Fruit fly (Drosophila melanogaster) whole organism, embryonic: ENCODE results near the gene cue.

Source experiments
- Atf3 ChIP-seq: fragments of 200-800 bp; sonication (Bioruptor generic); optimal IDR thresholded peaks from 3 replicates; lab custom pipeline; 2016; ENCODE audit warnings: missing biosample characterization, missing genetic modification characterization
- Atf6 ChIP-seq: fragments of 200-800 bp; sonication (Bioruptor generic); IDR thresholded peaks from 2 replicates; pipeline ENCODE4 v1.3.6; 2022; ENCODE audit warnings: missing biosample characterization, missing genetic modification characterization
- CG10366 ChIP-seq: fragments of 200-800 bp; sonication (Bioruptor generic); IDR thresholded peaks from 2 replicates; pipeline ENCODE4 v1.3.6; 2022; ENCODE audit warnings: missing biosample characterization, missing genetic modification characterization
- CG10565 ChIP-seq: fragments of 200-800 bp; sonication (Bioruptor generic); optimal IDR thresholded peaks from 3 replicates; lab custom pipeline; 2016; ENCODE audit warnings: missing biosample characterization, mild to moderate bottlenecking, missing genetic modification characterization
- CG11504 ChIP-seq: fragments of 200-800 bp; sonication (Bioruptor generic); optimal IDR thresholded peaks from 3 replicates; lab custom pipeline; 2019; ENCODE audit warnings: missing biosample characterization, mild to moderate bottlenecking, missing genetic modification characterization, moderate library complexity
- CG12299 ChIP-seq: fragments of 200-800 bp; sonication (Bioruptor generic); optimal IDR thresholded peaks from 2 replicates; lab custom pipeline; 2018; ENCODE audit warnings: missing biosample characterization, mild to moderate bottlenecking, missing genetic modification characterization
- CG13123 ChIP-seq: fragments of 200-800 bp; sonication (Bioruptor generic); optimal IDR thresholded peaks from 2 replicates; lab custom pipeline; 2016; ENCODE audit warnings: missing biosample characterization, missing genetic modification characterization
- CG13287 ChIP-seq: fragments of 200-800 bp; sonication (Bioruptor generic); IDR thresholded peaks from 2 replicates; pipeline ENCODE4 v1.3.6; 2022; ENCODE audit warnings: missing biosample characterization, missing genetic modification characterization; ENCODE audit not compliant: partially characterized antibody
- CG13424 ChIP-seq: fragments of 200-800 bp; sonication (Bioruptor generic); optimal IDR thresholded peaks from 2 replicates; lab custom pipeline; 2019; ENCODE audit warnings: missing biosample characterization, mild to moderate bottlenecking, missing genetic modification characterization, moderate library complexity
- CG2116 ChIP-seq: fragments of 200-800 bp; sonication (Bioruptor generic); optimal IDR thresholded peaks from 3 replicates; lab custom pipeline; 2018; ENCODE audit warnings: missing biosample characterization, mild to moderate bottlenecking, missing genetic modification characterization
- CG2875 ChIP-seq: fragments of 200-800 bp; sonication (Bioruptor generic); optimal IDR thresholded peaks from 2 replicates; lab custom pipeline; 2017; ENCODE audit warnings: missing biosample characterization, mild to moderate bottlenecking, missing genetic modification characterization, missing genetic modification reagents
- CG31388 ChIP-seq: fragments of 200-800 bp; sonication (Bioruptor generic); optimal IDR thresholded peaks from 2 replicates; lab custom pipeline; 2016; ENCODE audit warnings: missing biosample characterization, missing genetic modification characterization
- CG32767 ChIP-seq: fragments of 200-800 bp; sonication (Bioruptor generic); IDR thresholded peaks from 2 replicates; pipeline ENCODE4 v1.3.6; 2022; ENCODE audit warnings: missing biosample characterization, missing genetic modification characterization
- CG3407 ChIP-seq: fragments of 200-800 bp; sonication (Bioruptor generic); optimal IDR thresholded peaks from 2 replicates; lab custom pipeline; 2018; ENCODE audit warnings: missing biosample characterization, mild to moderate bottlenecking, missing genetic modification characterization
- CG42726 ChIP-seq: fragments of 200-800 bp; sonication (Bioruptor generic); IDR thresholded peaks from 2 replicates; pipeline ENCODE4 v1.3.6; 2022; ENCODE audit warnings: missing biosample characterization, missing genetic modification characterization; ENCODE audit not compliant: partially characterized antibody
- CG4617 ChIP-seq: fragments of 200-800 bp; sonication (Bioruptor generic); optimal IDR thresholded peaks from 3 replicates; lab custom pipeline; 2016; ENCODE audit warnings: missing biosample characterization, missing genetic modification characterization, borderline replicate concordance
- CG4730 ChIP-seq: fragments of 200-800 bp; sonication (Bioruptor generic); IDR thresholded peaks from 2 replicates; pipeline ENCODE4 v1.3.6; 2022; ENCODE audit warnings: missing biosample characterization, missing genetic modification characterization
- CG5953 ChIP-seq: fragments of 200-800 bp; sonication (Bioruptor generic); IDR thresholded peaks from 2 replicates; pipeline ENCODE4 v1.3.6; 2022; ENCODE audit warnings: missing biosample characterization, missing genetic modification characterization
- CG7357 ChIP-seq: fragments of 200-800 bp; sonication (Bioruptor generic); IDR thresholded peaks from 3 replicates; pipeline ENCODE4 v1.3.6; 2022; ENCODE audit warnings: missing biosample characterization, missing genetic modification characterization
- CG7963 ChIP-seq: fragments of 200-800 bp; sonication (Bioruptor generic); IDR thresholded peaks from 3 replicates; pipeline ENCODE4 v1.3.6; 2022; ENCODE audit warnings: missing biosample characterization, missing genetic modification characterization; ENCODE audit not compliant: partially characterized antibody
- CG9437 ChIP-seq: fragments of 200-800 bp; sonication (Bioruptor generic); optimal IDR thresholded peaks from 2 replicates; lab custom pipeline; 2018; ENCODE audit warnings: missing biosample characterization, mild to moderate bottlenecking, missing genetic modification characterization
- CG9797 ChIP-seq: fragments of 200-800 bp; sonication (Bioruptor generic); optimal IDR thresholded peaks from 3 replicates; lab custom pipeline; 2018; ENCODE audit warnings: missing biosample characterization, mild to moderate bottlenecking, missing genetic modification characterization
- CG9876 ChIP-seq: fragments of 200-800 bp; sonication (Bioruptor generic); optimal IDR thresholded peaks from 2 replicates; lab custom pipeline; 2016; ENCODE audit warnings: missing biosample characterization, missing genetic modification characterization
- CoRest ChIP-seq: fragments of 200-800 bp; sonication (Bioruptor generic); optimal IDR thresholded peaks from 3 replicates; lab custom pipeline; 2018; ENCODE audit warnings: missing biosample characterization, mild to moderate bottlenecking, missing genetic modification characterization, moderate library complexity
- Dref ChIP-seq: fragments of 200-800 bp; sonication (Bioruptor generic); IDR thresholded peaks from 2 replicates; pipeline ENCODE4 v1.3.6; 2022; ENCODE audit warnings: missing biosample characterization, missing genetic modification characterization
- Drgx ChIP-seq: fragments of 200-800 bp; sonication (Bioruptor generic); IDR thresholded peaks from 2 replicates; pipeline ENCODE4 v1.3.6; 2022; ENCODE audit warnings: missing biosample characterization, missing genetic modification characterization
- Lhr ChIP-seq: fragments of 200-800 bp; sonication (Bioruptor generic); optimal IDR thresholded peaks from 3 replicates; lab custom pipeline; 2017; ENCODE audit warnings: mild to moderate bottlenecking, missing biosample characterization, missing genetic modification reagents, missing genetic modification characterization
- Mad ChIP-seq: fragments of 200-800 bp; sonication (Bioruptor generic); optimal IDR thresholded peaks from 2 replicates; lab custom pipeline; 2016; ENCODE audit warnings: missing biosample characterization, missing genetic modification characterization
- Optix ChIP-seq: fragments of 200-800 bp; sonication (Bioruptor generic); IDR thresholded peaks from 3 replicates; pipeline ENCODE4 v1.3.6; 2022; ENCODE audit warnings: missing biosample characterization, missing genetic modification characterization
- Poxn ChIP-seq: fragments of 200-800 bp; sonication (Bioruptor generic); IDR thresholded peaks from 2 replicates; pipeline ENCODE4 v1.3.6; 2022; ENCODE audit warnings: missing biosample characterization, missing genetic modification characterization
- ato ChIP-seq: fragments of 200-800 bp; sonication (Bioruptor generic); IDR thresholded peaks from 2 replicates; pipeline ENCODE4 v1.3.6; 2022; ENCODE audit warnings: missing biosample characterization, missing genetic modification characterization; ENCODE audit not compliant: partially characterized antibody
- bowl ChIP-seq: fragments of 200-800 bp; sonication (Bioruptor generic); IDR thresholded peaks from 2 replicates; pipeline ENCODE4 v1.3.6; 2022; ENCODE audit warnings: missing biosample characterization, missing genetic modification characterization
- bsh ChIP-seq, 2 experiments: fragments of 200-800 bp; sonication (Bioruptor generic); optimal IDR thresholded peaks; 2 replicates each; lab custom pipeline; 2017 to 2018; ENCODE audit warnings: mild to moderate bottlenecking in 2 of 2, missing biosample characterization in 2 of 2, missing genetic modification characterization in 2 of 2, moderate library complexity in 1 of 2
- exex ChIP-seq: fragments of 200-800 bp; sonication (Bioruptor generic); optimal IDR thresholded peaks from 4 replicates; lab custom pipeline; 2018; ENCODE audit warnings: missing biosample characterization, mild to moderate bottlenecking, missing genetic modification characterization, moderate library complexity
- ind ChIP-seq: fragments of 200-800 bp; sonication (Bioruptor generic); optimal IDR thresholded peaks from 3 replicates; lab custom pipeline; 2016; ENCODE audit warnings: missing biosample characterization, missing genetic modification characterization
- kay ChIP-seq: fragments of 200-800 bp; sonication (Bioruptor generic); optimal IDR thresholded peaks from 2 replicates; lab custom pipeline; 2016; ENCODE audit warnings: missing biosample characterization, missing genetic modification characterization
- lilli ChIP-seq: fragments of 200-800 bp; sonication (Bioruptor generic); optimal IDR thresholded peaks from 3 replicates; lab custom pipeline; 2016; ENCODE audit warnings: missing biosample characterization, missing genetic modification characterization
- mld ChIP-seq: fragments of 200-800 bp; sonication (Bioruptor generic); IDR thresholded peaks from 3 replicates; pipeline ENCODE4 v1.3.6; 2022; ENCODE audit warnings: missing biosample characterization, missing genetic modification characterization; ENCODE audit not compliant: partially characterized antibody
- org-1 ChIP-seq: fragments of 200-800 bp; sonication (Bioruptor generic); optimal IDR thresholded peaks from 2 replicates; lab custom pipeline; 2017; ENCODE audit warnings: missing biosample characterization, missing genetic modification characterization
- shn ChIP-seq: fragments of 200-800 bp; sonication (Bioruptor generic); optimal IDR thresholded peaks from 3 replicates; lab custom pipeline; 2016; ENCODE audit warnings: missing biosample characterization, missing genetic modification characterization
- so ChIP-seq: fragments of 200-800 bp; sonication (Bioruptor generic); IDR thresholded peaks from 3 replicates; pipeline ENCODE4 v1.3.6; 2022; ENCODE audit warnings: missing biosample characterization, missing genetic modification characterization
- sr ChIP-seq: fragments of 200-800 bp; sonication (Bioruptor generic); IDR thresholded peaks from 3 replicates; pipeline ENCODE4 v1.3.6; 2022; ENCODE audit warnings: missing biosample characterization, missing genetic modification characterization
- vvl ChIP-seq: fragments of 200-800 bp; sonication (Bioruptor generic); IDR thresholded peaks from 2 replicates; pipeline ENCODE4 v1.3.6; 2022; ENCODE audit warnings: missing biosample characterization, missing genetic modification characterization
- yki ChIP-seq: fragments of >200 bp; optimal IDR thresholded peaks from 3 replicates; lab custom pipeline; 2018
- zfh1 ChIP-seq: fragments of 200-800 bp; sonication (Bioruptor generic); IDR thresholded peaks from 3 replicates; pipeline ENCODE4 v1.3.6; 2022; ENCODE audit warnings: missing biosample characterization, missing genetic modification characterization

Gene cue

dm6 chr3L:1518715-1519603, 1.9 kb upstream of the cue start:
- no peak for TF ChIP-seq CG13424 (tag; lab: Kevin White, UChicago)
- no peak for TF ChIP-seq zfh1 (GFP tag; lab: Robert Waterston, UW)
- no peak for TF ChIP-seq ato
- no peak for TF ChIP-seq shn (GFP tag; lab: Kevin White, UChicago)
- peak; percentile 20; the same call in 1 of the 2 replicates for TF ChIP-seq Drgx (GFP tag; lab: Robert Waterston, UW)

- TF ChIP-seq vvl (peak; percentile 71), CG3407 (GFP tag; lab: Kevin White, UChicago) (peak; percentile 17), Lhr (GFP tag; lab: Kevin White, UChicago) (peak; percentile 36), CG32767 (GFP tag; lab: Robert Waterston, UW) (0 out of 2 replicates have a peak, but pooled peaks have one; percentile 41), CG9437 (peak; percentile 34), Mad (GFP tag; lab: Kevin White, UChicago) (peak; percentile 77), CG31388 (peak; percentile 16), org-1 (GFP tag; lab: Kevin White, UChicago) (peak; percentile 10), so (GFP tag; lab: Robert Waterston, UW) (0 out of 3 replicates have a peak, but pooled peaks have one; percentile 48), exex (tag; lab: Kevin White, UChicago) (peak; percentile 5), CG42726 (GFP tag; lab: Robert Waterston, UW) (peak; percentile 83), Optix (peak; percentile 69; the same call in 2 of the 3 replicates), Atf6 (GFP tag; lab: Robert Waterston, UW) (peak; percentile 35; the same call in 1 of the 2 replicates), sr (peak; percentile 96), yki (lab: Kevin White, UChicago) (no peak), CG10565 (GFP tag; lab: Kevin White, UChicago) (no peak), lilli (GFP tag; lab: Kevin White, UChicago) (peak; percentile 80), CoRest (tag; lab: Kevin White, UChicago) (peak; percentile 74), Dref (GFP tag; lab: Robert Waterston, UW) (peak; percentile 79), CG11504 (tag; lab: Kevin White, UChicago) (no peak), CG5953 (GFP tag; lab: Robert Waterston, UW) (no peak), CG9797 (peak; percentile 46), mld (GFP tag; lab: Robert Waterston, UW) (peak; percentile 29; the same call in 1 of the 3 replicates), bowl (GFP tag; lab: Robert Waterston, UW) (no peak), kay (GFP tag; lab: Kevin White, UChicago) (no peak), CG12299 (tag; lab: Kevin White, UChicago) (no peak), CG4617 (GFP tag; lab: Kevin White, UChicago) (peak; percentile 52), CG7357 (GFP tag; lab: Robert Waterston, UW) (no peak), Poxn (no peak), ind (GFP tag; lab: Kevin White, UChicago) (peak; percentile 77), CG10366 (GFP tag; lab: Robert Waterston, UW) (peak; percentile 52; the same call in 1 of the 2 replicates), CG13123 (GFP tag; lab: Kevin White, UChicago) (peak; percentile 63), CG9876 (peak; percentile 29), bsh (GFP tag; optimal IDR thresholded peaks at IDR 0.05; lab: Kevin White, UChicago) (peak; percentile 41 to 43), Atf3 (peak; percentile 53), CG13287 (GFP tag; lab: Robert Waterston, UW) (peak; percentile 75), CG13424 (tag; lab: Kevin White, UChicago) (no peak), CG7963 (GFP tag; lab: Robert Waterston, UW) (peak; percentile 72; the same call in 2 of the 3 replicates), CG2116 (peak; percentile 91), CG4730 (GFP tag; lab: Robert Waterston, UW) (no peak), CG2875 (no peak)
Observed at dm6 chr3L:1517274-1518047, 390 bp upstream of the cue start.
